Worm (Caenorhabditis elegans): ENCODE measurements around the gene Y4C6B.1.

Y4C6B.1 gene

DNA sequence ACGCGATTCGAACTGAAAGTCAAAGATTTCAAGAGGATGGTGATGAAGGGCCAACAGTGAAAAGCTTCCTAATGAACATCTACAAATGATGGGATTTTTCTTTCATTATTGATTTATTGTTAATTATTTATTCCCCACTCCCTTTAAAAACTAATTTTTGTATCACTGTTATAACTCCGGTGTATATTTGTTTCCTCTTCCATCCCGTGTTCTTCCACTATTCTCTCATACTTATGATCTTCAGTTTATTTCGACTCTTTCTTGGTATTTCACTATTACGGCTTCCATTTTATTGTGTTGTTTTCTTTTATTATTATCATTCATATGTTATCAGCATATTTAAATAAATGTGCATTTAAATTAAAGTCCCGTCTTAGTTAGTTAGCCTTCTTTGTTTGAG lies 20.0 kb downstream of the Y4C6B.1 start:
- no peak for TF ChIP-seq T23F11.4 (GFP tag; optimal IDR thresholded peaks at IDR 0.05)
- TF ChIP-seq ceh-31 (tag; optimal IDR thresholded peaks at IDR 0.05) = no peak
- TF ChIP-seq dve-1 (tag; optimal IDR thresholded peaks at IDR 0.05) = no peak

DNA sequence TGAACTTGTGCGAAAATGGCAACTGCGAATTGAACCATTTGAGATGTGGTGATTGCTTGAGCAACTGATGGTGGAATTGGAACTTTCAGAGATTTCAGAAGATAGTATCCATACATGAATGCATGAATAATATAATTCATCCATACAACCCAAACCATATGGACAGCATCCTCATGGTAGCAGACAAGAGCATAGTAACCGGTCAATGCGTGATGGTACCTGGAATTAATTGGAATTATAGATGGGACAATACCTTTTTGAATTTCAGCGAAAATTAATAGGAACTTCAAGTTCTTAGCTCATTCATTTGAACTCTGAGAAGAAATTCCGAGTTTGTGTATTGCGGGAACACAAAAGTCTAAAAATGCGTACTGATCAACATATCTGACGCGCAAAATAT lies 20.7 kb downstream of the Y4C6B.1 start:
- TF ChIP-seq che-1 (tag; optimal IDR thresholded peaks at IDR 0.05) (no peak), pag-3 (tag; optimal IDR thresholded peaks at IDR 0.05; ENCODE audit: borderline replicate concordance) (no peak), ceh-31 (tag; optimal IDR thresholded peaks at IDR 0.05) (no peak), zip-5 (tag; optimal IDR thresholded peaks at IDR 0.05) (no peak), hlh-15 (tag; optimal IDR thresholded peaks at IDR 0.05) (no peak), unc-55 (GFP tag; optimal IDR thresholded peaks at IDR 0.05) (no peak), ceh-34 (tag; optimal IDR thresholded peaks at IDR 0.05) (no peak), fax-1 (tag; optimal IDR thresholded peaks at IDR 0.05) (no peak), ttx-3 (tag; optimal IDR thresholded peaks at IDR 0.05) (no peak), mec-3 (tag; optimal IDR thresholded peaks at IDR 0.05; ENCODE audit: borderline replicate concordance) (no peak), lim-6 (tag; optimal IDR thresholded peaks at IDR 0.05) (no peak), C38D4.7 (GFP tag; optimal IDR thresholded peaks at IDR 0.05) (no peak), elt-4 (tag; optimal IDR thresholded peaks at IDR 0.05) (no peak), unc-86 (tag; optimal IDR thresholded peaks at IDR 0.05) (no peak), ets-4 (tag; optimal IDR thresholded peaks at IDR 0.05) (no peak)

- no peak for TF ChIP-seq zip-5 (tag; optimal IDR thresholded peaks at IDR 0.05)
- peak; percentile 39 for TF ChIP-seq elt-2 (tag; optimal IDR thresholded peaks at IDR 0.05)
- TF ChIP-seq ceh-31 (tag; optimal IDR thresholded peaks at IDR 0.05) = no peak
Measured at ce11 chrIV:5377062-5377461, 22.8 kb downstream of the Y4C6B.1 start, which contains the start of gene elo-5. elo-5 (minus strand) TSS chrIV:5377117.

DNA sequence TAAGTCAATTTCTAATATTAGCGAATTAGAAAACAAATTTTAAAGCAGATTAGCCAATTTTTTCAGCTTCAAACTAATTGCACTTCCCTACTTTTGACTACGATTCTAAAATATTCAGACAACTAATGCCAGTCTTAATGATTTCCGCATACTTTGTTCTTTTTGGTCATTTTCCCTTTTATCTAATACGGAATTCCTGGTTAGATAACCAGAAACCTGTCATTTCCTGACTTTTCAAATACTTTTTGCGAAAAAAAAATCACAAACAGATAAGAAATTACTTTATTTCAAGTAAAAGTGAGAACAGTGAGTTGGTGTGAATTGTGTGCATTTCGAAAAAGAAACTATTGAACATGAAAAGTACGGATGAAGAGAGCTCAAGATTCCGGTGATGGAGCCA lies 25.9 kb downstream of the Y4C6B.1 start:
- TF ChIP-seq ztf-16 (tag; optimal IDR thresholded peaks at IDR 0.05) (no peak), unc-3 (GFP tag; conservative IDR thresholded peaks at IDR 0.05) (no peak), unc-3 (tag; optimal IDR thresholded peaks at IDR 0.05) (no peak), K02D7.2 (tag; optimal IDR thresholded peaks at IDR 0.05) (no peak), pha-2 (tag; optimal IDR thresholded peaks at IDR 0.05) (no peak), npax-4 (tag; optimal IDR thresholded peaks at IDR 0.05) (no peak), tbx-7 (tag; optimal IDR thresholded peaks at IDR 0.05) (no peak), fkh-6 (tag; optimal IDR thresholded peaks at IDR 0.05) (no peak), F13H6.1 (tag; optimal IDR thresholded peaks at IDR 0.05) (no peak), ceh-2 (tag; optimal IDR thresholded peaks at IDR 0.05) (no peak), ceh-22 (tag; optimal IDR thresholded peaks at IDR 0.05) (no peak), che-1 (tag; optimal IDR thresholded peaks at IDR 0.05) (no peak), sox-2 (GFP tag; IDR thresholded peaks at IDR 0.05) (no peak), ahr-1 (tag; optimal IDR thresholded peaks at IDR 0.05) (no peak), ceh-14 (tag; optimal IDR thresholded peaks at IDR 0.05) (no peak)

DNA sequence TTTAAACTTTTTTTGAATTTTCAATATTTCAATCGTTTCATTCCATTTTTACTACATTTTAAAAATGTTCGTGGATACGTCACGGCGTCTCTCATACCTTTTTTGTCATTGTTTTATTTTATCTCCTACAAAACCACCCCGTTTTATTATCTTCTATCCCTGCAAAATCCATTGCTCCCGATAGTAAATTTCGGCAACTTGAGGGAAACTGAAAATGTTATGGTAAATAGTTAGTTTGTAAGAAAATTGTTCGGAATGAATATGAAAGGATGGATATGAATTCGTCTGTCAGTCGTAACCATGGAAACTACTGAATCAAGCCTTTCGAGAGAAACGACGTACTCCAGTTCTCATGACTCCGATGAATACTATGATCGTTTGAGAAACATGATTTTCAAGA lies 27.0 kb downstream of the Y4C6B.1 start, which contains the start of gene F41H10.2:
F41H10.2 (plus strand) TSS at position 301 of the 400 bp plus-strand sequence.
- TF ChIP-seq pax-1 (tag; optimal IDR thresholded peaks at IDR 0.05) (no peak), syd-9 (tag; optimal IDR thresholded peaks at IDR 0.05) (no peak), nhr-11 (tag; optimal IDR thresholded peaks at IDR 0.05) (no peak), lin-11 (tag; optimal IDR thresholded peaks at IDR 0.05) (no peak), tbx-2 (tag; optimal IDR thresholded peaks at IDR 0.05) (no peak), unc-55 (GFP tag; optimal IDR thresholded peaks at IDR 0.05) (no peak), ets-4 (tag; optimal IDR thresholded peaks at IDR 0.05) (no peak), ceh-19 (GFP tag; optimal IDR thresholded peaks at IDR 0.05) (no peak), hlh-6 (tag; optimal IDR thresholded peaks at IDR 0.05) (no peak), Y22D7AL.16 (tag; optimal IDR thresholded peaks at IDR 0.05) (no peak), hlh-30 (tag; optimal IDR thresholded peaks at IDR 0.05; ENCODE audit: insufficient read depth) (no peak), elt-2 (tag; optimal IDR thresholded peaks at IDR 0.05) (no peak), che-1 (tag; optimal IDR thresholded peaks at IDR 0.05) (no peak)

All from whole organism, late embryonic.